Fruit fly (Drosophila melanogaster) whole organism, wandering third instar larva: ENCODE results near the gene CG17738.

Experiments
- Abd-B ChIP-seq: fragments of >200 bp; optimal IDR thresholded peaks from 2 replicates; lab custom pipeline; 2017; ENCODE audit warnings: missing biosample characterization, missing genetic modification characterization
- Dfd ChIP-seq: fragments of >200 bp; optimal IDR thresholded peaks from 2 replicates; lab custom pipeline; 2017; ENCODE audit warnings: missing biosample characterization, missing genetic modification characterization
- Hnf4 ChIP-seq: fragments of 200-800 bp; sonication (Bioruptor generic); optimal IDR thresholded peaks from 2 replicates; lab custom pipeline; 2016; ENCODE audit warnings: missing biosample characterization, mild to moderate bottlenecking, missing genetic modification characterization
- Sp1 ChIP-seq: fragments of 200-800 bp; sonication (Bioruptor generic); optimal IDR thresholded peaks from 3 replicates; lab custom pipeline; 2019; ENCODE audit warnings: missing biosample characterization, mild to moderate bottlenecking, missing genetic modification characterization, moderate library complexity
- br ChIP-seq: fragments of 200-800 bp; sonication (Bioruptor generic); optimal IDR thresholded peaks from 2 replicates; lab custom pipeline; 2016; ENCODE audit warnings: missing biosample characterization, missing genetic modification characterization
- ey ChIP-seq: fragments of 200-800 bp; sonication (Bioruptor generic); optimal IDR thresholded peaks from 2 replicates; lab custom pipeline; 2016; ENCODE audit warnings: missing biosample characterization, missing genetic modification characterization
- h ChIP-seq: fragments of 200-800 bp; sonication (Bioruptor generic); optimal IDR thresholded peaks from 3 replicates; lab custom pipeline; 2016; ENCODE audit warnings: missing biosample characterization, mild to moderate bottlenecking, missing genetic modification characterization
- pan ChIP-seq: fragments of >200 bp; optimal IDR thresholded peaks from 2 replicates; lab custom pipeline; 2017
- usp ChIP-seq: fragments of >200 bp; optimal IDR thresholded peaks from 2 replicates; lab custom pipeline; 2017; ENCODE audit warnings: missing biosample characterization, missing genetic modification characterization

- TF ChIP-seq Abd-B (GFP tag; lab: Kevin White, UChicago) = no peak
- no peak for TF ChIP-seq pan (lab: Kevin White, UChicago)
- no peak for TF ChIP-seq ey (GFP tag; lab: Kevin White, UChicago)
- TF ChIP-seq usp (GFP tag; lab: Kevin White, UChicago) = no peak
- no peak for TF ChIP-seq Hnf4 (GFP tag; lab: Kevin White, UChicago)
- TF ChIP-seq Sp1 (GFP tag; lab: Kevin White, UChicago) = no peak
- no peak for TF ChIP-seq h (GFP tag; lab: Kevin White, UChicago)
- no peak for TF ChIP-seq Dfd (GFP tag; lab: Kevin White, UChicago)
- no peak for TF ChIP-seq br (GFP tag; lab: Kevin White, UChicago)
Measured at dm6 chr3R:12315455-12315854, 44.8 kb downstream of the CG17738 start.
